Fruit fly (Drosophila melanogaster) whole organism, embryonic: Measurements from ENCODE around the gene CG32354.

Experiments
- ATbp ChIP-seq: fragments of 200-800 bp; sonication (Bioruptor generic); optimal IDR thresholded peaks from 2 replicates; lab custom pipeline; 2017; ENCODE audit warnings: missing biosample characterization, mild to moderate bottlenecking, missing genetic modification characterization, missing genetic modification reagents
- C15 ChIP-seq: fragments of 200-800 bp; sonication (Bioruptor generic); IDR thresholded peaks from 3 replicates; pipeline ENCODE4 v1.3.6; 2022; ENCODE audit warnings: missing biosample characterization, missing genetic modification characterization
- CG10147 ChIP-seq: fragments of 200-800 bp; sonication (Bioruptor generic); optimal IDR thresholded peaks from 2 replicates; lab custom pipeline; 2019; ENCODE audit warnings: missing biosample characterization, mild to moderate bottlenecking, missing genetic modification characterization, moderate library complexity
- CG10321 ChIP-seq: fragments of 200-800 bp; sonication (Bioruptor generic); IDR thresholded peaks from 2 replicates; pipeline ENCODE4 v1.3.6; 2022; ENCODE audit warnings: missing biosample characterization, missing genetic modification characterization
- CG10654 ChIP-seq: fragments of 200-800 bp; sonication (Bioruptor generic); optimal IDR thresholded peaks from 2 replicates; lab custom pipeline; 2016; ENCODE audit warnings: missing biosample characterization, missing genetic modification characterization
- CG11456 ChIP-seq: fragments of 200-800 bp; sonication (Bioruptor generic); IDR thresholded peaks from 3 replicates; pipeline ENCODE4 v1.3.6; 2022; ENCODE audit warnings: missing biosample characterization, missing genetic modification characterization
- CG11504 ChIP-seq: fragments of 200-800 bp; sonication (Bioruptor generic); optimal IDR thresholded peaks from 3 replicates; lab custom pipeline; 2019; ENCODE audit warnings: missing biosample characterization, mild to moderate bottlenecking, missing genetic modification characterization, moderate library complexity
- CG12071 ChIP-seq: fragments of 200-800 bp; sonication (Bioruptor generic); optimal IDR thresholded peaks from 3 replicates; lab custom pipeline; 2018; ENCODE audit warnings: missing biosample characterization, mild to moderate bottlenecking, missing genetic modification characterization
- CG12744 ChIP-seq: fragments of 200-800 bp; sonication (Bioruptor generic); optimal IDR thresholded peaks from 2 replicates; lab custom pipeline; 2016; ENCODE audit warnings: missing biosample characterization, missing genetic modification characterization
- CG13424 ChIP-seq: fragments of 200-800 bp; sonication (Bioruptor generic); optimal IDR thresholded peaks from 2 replicates; lab custom pipeline; 2019; ENCODE audit warnings: missing biosample characterization, mild to moderate bottlenecking, missing genetic modification characterization, moderate library complexity
- CG13894 ChIP-seq: fragments of 200-800 bp; sonication (Bioruptor generic); optimal IDR thresholded peaks from 3 replicates; lab custom pipeline; 2018; ENCODE audit warnings: missing biosample characterization, mild to moderate bottlenecking, missing genetic modification characterization, moderate library complexity
- CG17186 ChIP-seq: fragments of 200-800 bp; sonication (Bioruptor generic); optimal IDR thresholded peaks from 3 replicates; lab custom pipeline; 2017; ENCODE audit warnings: missing biosample characterization, missing genetic modification reagents, missing genetic modification characterization
- CG17385 ChIP-seq: fragments of 200-800 bp; sonication (Bioruptor generic); optimal IDR thresholded peaks from 3 replicates; lab custom pipeline; 2018; ENCODE audit warnings: missing biosample characterization, mild to moderate bottlenecking, missing genetic modification characterization
- CG18476 ChIP-seq: fragments of 200-800 bp; sonication (Bioruptor generic); optimal IDR thresholded peaks from 2 replicates; lab custom pipeline; 2016; ENCODE audit warnings: missing biosample characterization, mild to moderate bottlenecking, missing genetic modification characterization
- CG30403 ChIP-seq: fragments of 200-800 bp; sonication (Bioruptor generic); optimal IDR thresholded peaks from 3 replicates; lab custom pipeline; 2016; ENCODE audit warnings: missing biosample characterization, missing genetic modification characterization
- CG31441 ChIP-seq: fragments of 200-800 bp; sonication (Bioruptor generic); IDR thresholded peaks from 2 replicates; pipeline ENCODE4 v1.3.6; 2022; ENCODE audit warnings: missing biosample characterization, missing genetic modification characterization
- CG33213 ChIP-seq: fragments of 200-800 bp; sonication (Bioruptor generic); optimal IDR thresholded peaks from 3 replicates; lab custom pipeline; 2016; ENCODE audit warnings: missing biosample characterization, missing genetic modification characterization
- CG4360 ChIP-seq: fragments of 200-800 bp; sonication (Bioruptor generic); IDR thresholded peaks from 2 replicates; pipeline ENCODE4 v1.3.6; 2022; ENCODE audit warnings: missing biosample characterization, missing genetic modification characterization
- CG4424 ChIP-seq: fragments of 200-800 bp; sonication (Bioruptor generic); optimal IDR thresholded peaks from 3 replicates; lab custom pipeline; 2016; ENCODE audit warnings: missing biosample characterization, missing genetic modification characterization
- CG6272 ChIP-seq: fragments of 200-800 bp; sonication (Bioruptor generic); IDR thresholded peaks from 2 replicates; pipeline ENCODE4 v1.3.6; 2022; ENCODE audit warnings: missing biosample characterization, missing genetic modification characterization
- CG7987 ChIP-seq: fragments of 200-800 bp; sonication (Bioruptor generic); optimal IDR thresholded peaks from 2 replicates; lab custom pipeline; 2018; ENCODE audit warnings: missing biosample characterization, mild to moderate bottlenecking, missing genetic modification characterization, moderate library complexity
- Dbx ChIP-seq: fragments of 200-800 bp; sonication (Bioruptor generic); IDR thresholded peaks from 3 replicates; pipeline ENCODE4 v1.3.6; 2022; ENCODE audit warnings: missing biosample characterization, missing genetic modification characterization
- Deaf1 ChIP-seq: fragments of 200-800 bp; optimal IDR thresholded peaks from 3 replicates; lab custom pipeline; 2019; ENCODE audit warnings: missing biosample characterization, mild to moderate bottlenecking, missing genetic modification characterization, moderate library complexity
- E2f1 ChIP-seq: fragments of 200-800 bp; sonication (Bioruptor generic); IDR thresholded peaks from 2 replicates; pipeline ENCODE4 v1.3.6; 2022; ENCODE audit warnings: missing biosample characterization, missing genetic modification characterization
- HHEX ChIP-seq: fragments of 200-800 bp; sonication (Bioruptor generic); optimal IDR thresholded peaks from 3 replicates; lab custom pipeline; 2017; ENCODE audit warnings: missing biosample characterization, mild to moderate bottlenecking, missing genetic modification characterization, missing genetic modification reagents
- HLH3B ChIP-seq: fragments of 200-800 bp; sonication (Bioruptor generic); IDR thresholded peaks from 2 replicates; pipeline ENCODE4 v1.3.6; 2022; ENCODE audit warnings: missing biosample characterization, missing genetic modification characterization
- HLHmδ ChIP-seq: fragments of 200-800 bp; sonication (Bioruptor generic); optimal IDR thresholded peaks from 2 replicates; lab custom pipeline; 2018; ENCODE audit warnings: missing biosample characterization, mild to moderate bottlenecking, missing genetic modification characterization, moderate library complexity
- Oli ChIP-seq: fragments of 200-800 bp; sonication (Bioruptor generic); optimal IDR thresholded peaks from 2 replicates; lab custom pipeline; 2018; ENCODE audit warnings: missing biosample characterization, mild to moderate bottlenecking, missing genetic modification characterization, moderate library complexity
- Spps ChIP-seq: fragments of 200-800 bp; sonication (Bioruptor generic); optimal IDR thresholded peaks from 2 replicates; lab custom pipeline; 2018; ENCODE audit warnings: missing biosample characterization, mild to moderate bottlenecking, missing genetic modification characterization
- Trl ChIP-seq, 3 experiments: fragments of >200 bp in 2 of 3; fragments of 200-800 bp in 1 of 3; sonication (Bioruptor generic) in 1 of 3; optimal IDR thresholded peaks; 2 replicates in 1 of 3; 3 replicates in 2 of 3; lab custom pipeline; 2016 to 2017; ENCODE audit warnings: missing biosample characterization in 1 of 3, missing genetic modification characterization in 1 of 3
- al ChIP-seq: fragments of 200-800 bp; sonication (Bioruptor generic); IDR thresholded peaks from 2 replicates; pipeline ENCODE4 v1.3.6; 2022; ENCODE audit warnings: missing biosample characterization, missing genetic modification characterization
- aop ChIP-seq: fragments of 200-800 bp; sonication (Bioruptor generic); IDR thresholded peaks from 2 replicates; pipeline ENCODE4 v1.3.6; 2022; ENCODE audit warnings: missing biosample characterization, missing genetic modification characterization
- ase ChIP-seq: fragments of 200-800 bp; sonication (Bioruptor generic); IDR thresholded peaks from 3 replicates; pipeline ENCODE4 v1.3.6; 2022; ENCODE audit warnings: missing biosample characterization, missing genetic modification characterization
- br ChIP-seq: fragments of >200 bp; optimal IDR thresholded peaks from 2 replicates; lab custom pipeline; 2017
- chm ChIP-seq: fragments of 200-800 bp; sonication (Bioruptor generic); IDR thresholded peaks from 2 replicates; pipeline ENCODE4 v1.3.6; 2022; ENCODE audit warnings: missing biosample characterization, missing genetic modification characterization
- ci ChIP-seq: fragments of 200-800 bp; sonication (Bioruptor generic); IDR thresholded peaks from 3 replicates; pipeline ENCODE4 v1.3.6; 2022; ENCODE audit warnings: missing biosample characterization, missing genetic modification characterization
- crc ChIP-seq: fragments of 200-800 bp; sonication (Bioruptor generic); optimal IDR thresholded peaks from 2 replicates; lab custom pipeline; 2016; ENCODE audit warnings: missing biosample characterization, missing genetic modification characterization
- gem ChIP-seq: fragments of 200-800 bp; sonication (Bioruptor generic); optimal IDR thresholded peaks from 2 replicates; lab custom pipeline; 2019; ENCODE audit warnings: missing biosample characterization, mild to moderate bottlenecking, missing genetic modification characterization, moderate library complexity
- gsb-n ChIP-seq: fragments of 200-800 bp; sonication (Bioruptor generic); optimal IDR thresholded peaks from 3 replicates; lab custom pipeline; 2018; ENCODE audit warnings: missing biosample characterization, mild to moderate bottlenecking, missing genetic modification characterization
- h ChIP-seq: fragments of >200 bp; optimal IDR thresholded peaks from 2 replicates; lab custom pipeline; 2017
- jigr1 ChIP-seq: fragments of 200-800 bp; sonication (Bioruptor generic); IDR thresholded peaks from 3 replicates; pipeline ENCODE4 v1.3.6; 2022; ENCODE audit warnings: missing biosample characterization, missing genetic modification characterization
- pros ChIP-seq: fragments of 200-800 bp; sonication (Bioruptor generic); optimal IDR thresholded peaks from 3 replicates; lab custom pipeline; 2019; ENCODE audit warnings: missing biosample characterization, mild to moderate bottlenecking, missing genetic modification characterization, moderate library complexity
- rib ChIP-seq: fragments of 200-800 bp; sonication (Bioruptor generic); IDR thresholded peaks from 2 replicates; pipeline ENCODE4 v1.3.6; 2022; ENCODE audit warnings: missing biosample characterization, missing genetic modification characterization
- sc ChIP-seq, 3 experiments: fragments of >200 bp in 2 of 3; fragments of 200-800 bp in 1 of 3; sonication (Bioruptor generic) in 1 of 3; optimal IDR thresholded peaks; 2 replicates in 2 of 3; 3 replicates in 1 of 3; lab custom pipeline; 2017; ENCODE audit warnings: mild to moderate bottlenecking in 1 of 3, missing biosample characterization in 1 of 3, missing genetic modification characterization in 1 of 3, missing genetic modification reagents in 1 of 3
- sd ChIP-seq: fragments of 200-800 bp; sonication (Bioruptor generic); optimal IDR thresholded peaks from 3 replicates; lab custom pipeline; 2018; ENCODE audit warnings: missing biosample characterization, mild to moderate bottlenecking, missing genetic modification characterization, moderate library complexity
- sim ChIP-seq: fragments of 200-800 bp; sonication (Bioruptor generic); IDR thresholded peaks from 2 replicates; pipeline ENCODE4 v1.3.6; 2022; ENCODE audit warnings: missing biosample characterization, missing genetic modification characterization
- so ChIP-seq: fragments of 200-800 bp; sonication (Bioruptor generic); IDR thresholded peaks from 3 replicates; pipeline ENCODE4 v1.3.6; 2022; ENCODE audit warnings: missing biosample characterization, missing genetic modification characterization
- sob ChIP-seq: fragments of 200-800 bp; sonication (Bioruptor generic); IDR thresholded peaks from 2 replicates; pipeline ENCODE4 v1.3.6; 2022; ENCODE audit warnings: missing biosample characterization, missing genetic modification characterization
- sug ChIP-seq: fragments of 200-800 bp; optimal IDR thresholded peaks from 2 replicates; lab custom pipeline; 2019; ENCODE audit warnings: missing biosample characterization, mild to moderate bottlenecking, missing genetic modification characterization, moderate library complexity
- vfl ChIP-seq: fragments of 200-800 bp; sonication (Bioruptor generic); optimal IDR thresholded peaks from 2 replicates; lab custom pipeline; 2016; ENCODE audit warnings: missing biosample characterization, missing genetic modification characterization
- zen2 ChIP-seq: fragments of 200-800 bp; sonication (Bioruptor generic); IDR thresholded peaks from 3 replicates; pipeline ENCODE4 v1.3.6; 2022; ENCODE audit warnings: missing biosample characterization, missing genetic modification characterization; ENCODE audit not compliant: partially characterized antibody

The CG32354 gene

dm6 chr3L:8459615-8460004 lies 37.6 kb upstream of the CG32354 start (continued):
- no peak for TF ChIP-seq vfl (GFP tag; lab: Kevin White, UChicago)
- TF ChIP-seq C15: no peak
- TF ChIP-seq zen2 (GFP tag; lab: Robert Waterston, UW): 0 out of 3 replicates have a peak, but pooled peaks have one; percentile 33
- TF ChIP-seq h (lab: Kevin White, UChicago): no peak
- no peak for TF ChIP-seq CG17385
- no peak for TF ChIP-seq HHEX (GFP tag; lab: Kevin White, UChicago)
- TF ChIP-seq CG10654: no peak
- peak; percentile 6 for TF ChIP-seq CG12071
- TF ChIP-seq CG10321 (GFP tag; lab: Robert Waterston, UW): no peak
- TF ChIP-seq so (GFP tag; lab: Robert Waterston, UW): no peak
- no peak for TF ChIP-seq CG17186
- no peak for TF ChIP-seq Dbx (GFP tag; lab: Robert Waterston, UW)
- TF ChIP-seq CG30403 (GFP tag; lab: Kevin White, UChicago): no peak
- no peak for TF ChIP-seq pros (GFP tag; lab: Kevin White, UChicago)
- TF ChIP-seq Trl (optimal IDR thresholded peaks at IDR 0.05; lab: Kevin White, UChicago): no peak
- no peak for TF ChIP-seq Trl (GFP tag; optimal IDR thresholded peaks at IDR 0.05; lab: Kevin White, UChicago)
- no peak for TF ChIP-seq sob (GFP tag; lab: Robert Waterston, UW)
- peak; percentile 23 for TF ChIP-seq sug (tag; lab: Kevin White, UChicago)
- no peak for TF ChIP-seq aop
- 0 out of 2 replicates have a peak, but pooled peaks have one; percentile 21 for TF ChIP-seq CG6272 (GFP tag; lab: Robert Waterston, UW)
- TF ChIP-seq gem: no peak
- TF ChIP-seq sd (tag; lab: Kevin White, UChicago): peak; percentile 24
- no peak for TF ChIP-seq CG18476 (GFP tag; lab: Kevin White, UChicago)
- peak; percentile 64 for TF ChIP-seq Deaf1 (tag; lab: Kevin White, UChicago)
- TF ChIP-seq al (GFP tag; lab: Robert Waterston, UW): no peak
- no peak for TF ChIP-seq CG12744 (GFP tag; lab: Kevin White, UChicago)
- no peak for TF ChIP-seq CG11456
- TF ChIP-seq chm (GFP tag; lab: Robert Waterston, UW): peak; percentile 59; the same call in 1 of the 2 replicates
- TF ChIP-seq CG4424 (GFP tag; lab: Kevin White, UChicago): no peak
- TF ChIP-seq ci: peak; percentile 24; the same call in 1 of the 3 replicates
- peak; percentile 49; the same call in 1 of the 2 replicates for TF ChIP-seq CG4360 (GFP tag; lab: Robert Waterston, UW)
- no peak for TF ChIP-seq rib (GFP tag; lab: Robert Waterston, UW)
- TF ChIP-seq jigr1 (GFP tag; lab: Robert Waterston, UW): no peak
- TF ChIP-seq E2f1 (GFP tag; lab: Robert Waterston, UW): 0 out of 2 replicates have a peak, but pooled peaks have one; percentile 10
- TF ChIP-seq sc (optimal IDR thresholded peaks at IDR 0.05; lab: Kevin White, UChicago): no peak
- TF ChIP-seq sc (GFP tag; optimal IDR thresholded peaks at IDR 0.05; lab: Kevin White, UChicago): no peak
- TF ChIP-seq crc (GFP tag; lab: Kevin White, UChicago): no peak
- TF ChIP-seq CG7987 (GFP tag; lab: Kevin White, UChicago): peak; percentile 11
- TF ChIP-seq br (lab: Kevin White, UChicago): no peak

dm6 chr3L:8458767-8459614 lies 37.0 kb upstream of the CG32354 start:
- TF ChIP-seq CG11504 (tag; lab: Kevin White, UChicago): peak; percentile 61
- no peak for TF ChIP-seq ase
- peak; percentile 1 for TF ChIP-seq CG13424 (tag; lab: Kevin White, UChicago)
- TF ChIP-seq CG10147: peak; percentile 4
- TF ChIP-seq gsb-n (tag; lab: Kevin White, UChicago): peak; percentile 60
- peak; percentile 40 for TF ChIP-seq Oli
- TF ChIP-seq HLHmδ (GFP tag; lab: Kevin White, UChicago): peak; percentile 19
- no peak for TF ChIP-seq HLH3B (GFP tag; lab: Robert Waterston, UW)
- peak; percentile 4 for TF ChIP-seq Spps (tag; lab: Kevin White, UChicago)
- TF ChIP-seq CG13894 (tag; lab: Kevin White, UChicago): peak; percentile 3
- TF ChIP-seq CG33213: no peak
- no peak for TF ChIP-seq sim (GFP tag; lab: Robert Waterston, UW)
- peak; percentile 0 for TF ChIP-seq ATbp (GFP tag; lab: Kevin White, UChicago)
- TF ChIP-seq CG31441 (GFP tag; lab: Robert Waterston, UW): 0 out of 2 replicates have a peak, but pooled peaks have one; percentile 7
